Worm (Caenorhabditis elegans) whole organism, L2 larva: ENCODE results near the gene F27B3.6.

Experiments
- C34F6.9 ChIP-seq: fragments of 150-350 bp; optimal IDR thresholded peaks from 2 replicates; lab custom pipeline; 2014; ENCODE audit warnings: missing biosample characterization, missing genetic modification characterization
- F13H6.1 ChIP-seq: sonication (generic microtip); optimal IDR thresholded peaks from 2 replicates; lab custom pipeline; 2016; ENCODE audit warnings: missing genetic modification characterization, missing compliant biosample characterization
- Y55F3AM.14 ChIP-seq: fragments of 200-800 bp; sonication (Bioruptor generic); optimal IDR thresholded peaks from 2 replicates; lab custom pipeline; 2018; ENCODE audit warnings: mild to moderate bottlenecking, missing genetic modification characterization, missing compliant biosample characterization
- ZK546.5 ChIP-seq: sonication (generic microtip); optimal IDR thresholded peaks from 2 replicates; lab custom pipeline; 2017; ENCODE audit warnings: missing biosample characterization, missing genetic modification characterization
- alr-1 ChIP-seq: fragments of 150-350 bp; optimal IDR thresholded peaks from 2 replicates; lab custom pipeline; 2014; ENCODE audit warnings: missing biosample characterization, missing genetic modification characterization
- aly-2 ChIP-seq: fragments of 150-350 bp; optimal IDR thresholded peaks from 2 replicates; lab custom pipeline; 2014; ENCODE audit warnings: missing biosample characterization, missing genetic modification characterization
- ama-1 ChIP-seq: fragments of 150-350 bp; optimal IDR thresholded peaks from 2 replicates; lab custom pipeline; 2018; ENCODE audit warnings: inconsistent platforms
- blmp-1 ChIP-seq: sonication (generic microtip); optimal IDR thresholded peaks from 2 replicates; lab custom pipeline; 2017; ENCODE audit warnings: missing genetic modification characterization, mild to moderate bottlenecking, missing compliant biosample characterization, antibody characterized with exemption, moderate library complexity; ENCODE audit not compliant: insufficient read depth
- ceh-16 ChIP-seq: fragments of 150-350 bp; optimal IDR thresholded peaks from 2 replicates; lab custom pipeline; 2014; ENCODE audit warnings: missing biosample characterization, missing genetic modification characterization
- ceh-82 ChIP-seq: fragments of 150-350 bp; optimal IDR thresholded peaks from 2 replicates; lab custom pipeline; 2014; ENCODE audit warnings: missing biosample characterization, missing genetic modification characterization
- dmd-4 ChIP-seq: sonication (generic microtip); optimal IDR thresholded peaks from 2 replicates; lab custom pipeline; 2017; ENCODE audit warnings: missing biosample characterization, missing genetic modification characterization
- egl-27 ChIP-seq: sonication (generic microtip); optimal IDR thresholded peaks from 3 replicates; lab custom pipeline; 2017; ENCODE audit warnings: missing biosample characterization, missing genetic modification reagents, missing genetic modification characterization
- elt-1 ChIP-seq: fragments of 150-350 bp; optimal IDR thresholded peaks from 2 replicates; lab custom pipeline; 2014; ENCODE audit warnings: missing biosample characterization, missing genetic modification characterization
- elt-3 ChIP-seq: sonication (generic microtip); optimal IDR thresholded peaks from 2 replicates; lab custom pipeline; 2017; ENCODE audit warnings: missing biosample characterization, missing genetic modification characterization
- fos-1 ChIP-seq: fragments of 150-350 bp; optimal IDR thresholded peaks from 2 replicates; lab custom pipeline; 2014; ENCODE audit warnings: missing biosample characterization, missing genetic modification characterization
- gmeb-1 ChIP-seq: fragments of 150-350 bp; optimal IDR thresholded peaks from 2 replicates; lab custom pipeline; 2014; ENCODE audit warnings: missing biosample characterization, missing genetic modification characterization
- lin-11 ChIP-seq: fragments of 150-350 bp; sonication (generic microtip); optimal IDR thresholded peaks from 2 replicates; lab custom pipeline; 2014; ENCODE audit warnings: missing biosample characterization, missing genetic modification characterization, inconsistent platforms, mixed read lengths
- lin-13 ChIP-seq: fragments of 150-350 bp; optimal IDR thresholded peaks from 2 replicates; lab custom pipeline; 2014; ENCODE audit warnings: missing biosample characterization, missing genetic modification reagents, missing genetic modification characterization
- lin-39 ChIP-seq: fragments of 150-350 bp; optimal IDR thresholded peaks from 2 replicates; lab custom pipeline; 2014; ENCODE audit warnings: missing biosample characterization, missing genetic modification reagents, missing genetic modification characterization
- lsy-2 ChIP-seq, 2 experiments: fragments of 150-350 bp in 1 of 2; sonication (generic microtip) in 1 of 2; optimal IDR thresholded peaks; 2 replicates each; lab custom pipeline; 2014 to 2017; ENCODE audit warnings: missing biosample characterization in 2 of 2, missing genetic modification characterization in 2 of 2
- mab-5 ChIP-seq: fragments of 150-350 bp; optimal IDR thresholded peaks from 2 replicates; lab custom pipeline; 2014; ENCODE audit warnings: missing biosample characterization, missing genetic modification characterization
- mbf-1 ChIP-seq: sonication (generic microtip); optimal IDR thresholded peaks from 2 replicates; lab custom pipeline; 2017; ENCODE audit warnings: missing biosample characterization, missing genetic modification characterization
- mdl-1 ChIP-seq, 2 experiments: fragments of 150-350 bp in 1 of 2; sonication (generic microtip) in 1 of 2; optimal IDR thresholded peaks; 2 replicates each; lab custom pipeline; 2017; ENCODE audit warnings: missing biosample characterization in 2 of 2, missing genetic modification characterization in 2 of 2
- nhr-10 ChIP-seq: sonication (generic microtip); optimal IDR thresholded peaks from 2 replicates; lab custom pipeline; 2017; ENCODE audit warnings: missing biosample characterization, missing genetic modification characterization
- nhr-11 ChIP-seq: fragments of 150-350 bp; optimal IDR thresholded peaks from 2 replicates; lab custom pipeline; 2014; ENCODE audit warnings: missing biosample characterization, missing genetic modification characterization
- nhr-12 ChIP-seq: fragments of 150-350 bp; optimal IDR thresholded peaks from 2 replicates; lab custom pipeline; 2014; ENCODE audit warnings: missing biosample characterization, missing genetic modification characterization
- nhr-129 ChIP-seq: fragments of 150-350 bp; optimal IDR thresholded peaks from 2 replicates; lab custom pipeline; 2014; ENCODE audit warnings: missing biosample characterization, missing genetic modification characterization
- nhr-21 ChIP-seq: fragments of 150-350 bp; optimal IDR thresholded peaks from 2 replicates; lab custom pipeline; 2014; ENCODE audit warnings: missing biosample characterization, missing genetic modification characterization
- nhr-23 ChIP-seq: fragments of 150-350 bp; optimal IDR thresholded peaks from 2 replicates; lab custom pipeline; 2014; ENCODE audit warnings: missing biosample characterization, missing genetic modification reagents, missing genetic modification characterization
- nhr-237 ChIP-seq: fragments of 150-350 bp; optimal IDR thresholded peaks from 2 replicates; lab custom pipeline; 2014; ENCODE audit warnings: missing biosample characterization, missing genetic modification characterization
- nhr-25 ChIP-seq: fragments of 150-350 bp; sonication (generic microtip); optimal IDR thresholded peaks from 3 replicates; lab custom pipeline; 2014; ENCODE audit warnings: missing biosample characterization, missing genetic modification characterization
- nhr-77 ChIP-seq: fragments of 150-350 bp; optimal IDR thresholded peaks from 2 replicates; lab custom pipeline; 2014; ENCODE audit warnings: missing biosample characterization, missing genetic modification characterization
- peb-1 ChIP-seq: fragments of 150-350 bp; optimal IDR thresholded peaks from 2 replicates; lab custom pipeline; 2014; ENCODE audit warnings: missing biosample characterization, missing genetic modification characterization
- sem-4 ChIP-seq: fragments of 150-350 bp; optimal IDR thresholded peaks from 2 replicates; lab custom pipeline; 2014; ENCODE audit warnings: missing biosample characterization, missing genetic modification reagents, missing genetic modification characterization
- skn-1 ChIP-seq: sonication (generic microtip); optimal IDR thresholded peaks from 2 replicates; lab custom pipeline; 2017; ENCODE audit warnings: missing biosample characterization, missing genetic modification characterization
- sma-3 ChIP-seq: sonication (generic microtip); optimal IDR thresholded peaks from 2 replicates; lab custom pipeline; 2016; ENCODE audit warnings: missing genetic modification reagents, missing genetic modification characterization, missing compliant biosample characterization
- sma-9 ChIP-seq, 2 experiments: fragments of 150-350 bp in 1 of 2; sonication (generic microtip) in 1 of 2; optimal IDR thresholded peaks; 2 replicates each; lab custom pipeline; 2014 to 2016; ENCODE audit warnings: missing genetic modification characterization in 2 of 2, mild to moderate bottlenecking in 1 of 2, missing biosample characterization in 1 of 2, missing compliant biosample characterization in 1 of 2, missing genetic modification reagents in 1 of 2, moderate library complexity in 1 of 2
- snpc-4 ChIP-seq: fragments of 150-350 bp; optimal IDR thresholded peaks from 2 replicates; lab custom pipeline; 2014; ENCODE audit warnings: missing biosample characterization, missing genetic modification characterization
- unc-39 ChIP-seq: fragments of 150-350 bp; optimal IDR thresholded peaks from 2 replicates; lab custom pipeline; 2014; ENCODE audit warnings: missing biosample characterization, missing genetic modification characterization
- unc-55 ChIP-seq: fragments of 150-350 bp; sonication (generic microtip); optimal IDR thresholded peaks from 3 replicates; lab custom pipeline; 2014; ENCODE audit warnings: missing biosample characterization, missing genetic modification reagents, missing genetic modification characterization
- unc-62 ChIP-seq: fragments of 150-350 bp; optimal IDR thresholded peaks from 2 replicates; lab custom pipeline; 2014; ENCODE audit warnings: missing biosample characterization, missing genetic modification reagents, missing genetic modification characterization
- zag-1 ChIP-seq: fragments of 150-350 bp; optimal IDR thresholded peaks from 2 replicates; lab custom pipeline; 2014; ENCODE audit warnings: missing biosample characterization, missing genetic modification characterization
- ztf-1 ChIP-seq: fragments of 200-800 bp; sonication (Bioruptor generic); conservative IDR thresholded peaks from 2 replicates; pipeline ENCODE4 v1.3.6; 2022; ENCODE audit warnings: missing genetic modification characterization, missing compliant biosample characterization
- ztf-11 ChIP-seq: sonication (generic microtip); optimal IDR thresholded peaks from 2 replicates; lab custom pipeline; 2017; ENCODE audit warnings: missing biosample characterization, missing genetic modification characterization
- ztf-4 ChIP-seq: fragments of 150-350 bp; optimal IDR thresholded peaks from 2 replicates; lab custom pipeline; 2014; ENCODE audit warnings: missing biosample characterization, missing genetic modification characterization

F27B3.6 gene

ce11 chrIII:6607646-6608045, 29.2 kb upstream of the F27B3.6 start:
- TF ChIP-seq lsy-2 (tag; optimal IDR thresholded peaks at IDR 0.05; lab: Kevin White, UChicago): no peak
- no peak for TF ChIP-seq snpc-4 (tag; lab: Kevin White, UChicago)
- TF ChIP-seq fos-1: no peak
- no peak for TF ChIP-seq mab-5 (tag; lab: Kevin White, UChicago)
- no peak for TF ChIP-seq sma-3 (GFP tag; lab: Kevin White, UChicago)
- no peak for TF ChIP-seq egl-27 (tag; lab: Kevin White, UChicago)
- no peak for TF ChIP-seq gmeb-1 (tag; lab: Kevin White, UChicago)
- TF ChIP-seq skn-1 (tag; lab: Kevin White, UChicago): no peak
- no peak for TF ChIP-seq sem-4 (tag; lab: Kevin White, UChicago)
- TF ChIP-seq ceh-16: no peak
- TF ChIP-seq nhr-11 (tag; lab: Kevin White, UChicago): no peak
- TF ChIP-seq nhr-129: no peak
- TF ChIP-seq nhr-10: no peak
- no peak for TF ChIP-seq C34F6.9 (tag; lab: Kevin White, UChicago)
- no peak for TF ChIP-seq nhr-12 (tag; lab: Kevin White, UChicago)
- TF ChIP-seq mdl-1 (tag; optimal IDR thresholded peaks at IDR 0.05; lab: Kevin White, UChicago): no peak
- TF ChIP-seq zag-1 (tag; lab: Kevin White, UChicago): no peak
- no peak for TF ChIP-seq aly-2
- TF ChIP-seq ZK546.5: no peak

- TF ChIP-seq mbf-1 (tag; lab: Kevin White, UChicago) (no peak), C34F6.9 (tag; lab: Kevin White, UChicago) (no peak)
Observed at ce11 chrIII:6607067-6607466, 28.7 kb upstream of the F27B3.6 start.

- TF ChIP-seq Y55F3AM.14 (GFP tag; lab: Kevin White, UChicago) (no peak), fos-1 (no peak), nhr-23 (no peak), lin-11 (tag; lab: Kevin White, UChicago) (no peak), ceh-82 (tag; lab: Kevin White, UChicago) (no peak), lin-39 (tag; lab: Kevin White, UChicago) (no peak)
Observed at ce11 chrIII:6606641-6607040, 28.2 kb upstream of the F27B3.6 start.

ce11 chrIII:6606022-6606467, 27.6 kb upstream of the F27B3.6 start:
- TF ChIP-seq mbf-1 (tag; lab: Kevin White, UChicago) (no peak), nhr-237 (tag; lab: Kevin White, UChicago) (no peak), snpc-4 (tag; lab: Kevin White, UChicago) (peak; percentile 77), skn-1 (tag; lab: Kevin White, UChicago) (no peak), aly-2 (no peak), mab-5 (tag; lab: Kevin White, UChicago) (peak; percentile 63), unc-55 (GFP tag; lab: Kevin White, UChicago) (peak; percentile 86), nhr-11 (tag; lab: Kevin White, UChicago) (no peak), dmd-4 (tag; lab: Kevin White, UChicago) (no peak), unc-39 (tag; lab: Kevin White, UChicago) (no peak), sma-3 (GFP tag; lab: Kevin White, UChicago) (peak; percentile 78), sem-4 (tag; lab: Kevin White, UChicago) (peak; percentile 58), nhr-129 (peak; percentile 88), lin-11 (tag; lab: Kevin White, UChicago) (peak; percentile 4), elt-3 (tag; lab: Kevin White, UChicago) (no peak), nhr-10 (no peak), ztf-11 (tag; lab: Kevin White, UChicago) (no peak), ztf-1 (GFP tag; lab: Robert Waterston, UW) (no peak), nhr-21 (tag; lab: Kevin White, UChicago) (peak; percentile 58), unc-62 (GFP tag; lab: Kevin White, UChicago) (no peak), egl-27 (tag; lab: Kevin White, UChicago) (peak; percentile 8), nhr-12 (tag; lab: Kevin White, UChicago) (no peak), F13H6.1 (tag; lab: Kevin White, UChicago) (peak; percentile 73), ceh-16 (no peak), blmp-1 (peak; percentile 54), alr-1 (no peak), nhr-77 (tag; lab: Kevin White, UChicago) (no peak), lin-39 (tag; lab: Kevin White, UChicago) (no peak), sma-9 (GFP tag; optimal IDR thresholded peaks at IDR 0.05; lab: Kevin White, UChicago) (peak; percentile 86), sma-9 (tag; optimal IDR thresholded peaks at IDR 0.05; lab: Kevin White, UChicago) (no peak), lin-13 (GFP tag; lab: Kevin White, UChicago) (peak; percentile 82), nhr-25 (tag; lab: Kevin White, UChicago) (peak; percentile 52), mdl-1 (tag; optimal IDR thresholded peaks at IDR 0.05; lab: Kevin White, UChicago) (peak; percentile 78 to 85), nhr-23 (no peak), zag-1 (tag; lab: Kevin White, UChicago) (peak; percentile 75), elt-1 (no peak), C34F6.9 (tag; lab: Kevin White, UChicago) (peak; percentile 86), fos-1 (peak; percentile 63), ztf-4 (tag; lab: Kevin White, UChicago) (peak; percentile 92), peb-1 (tag; lab: Kevin White, UChicago) (no peak), ama-1 (lab: Kevin White, UChicago) (peak; percentile 73), lsy-2 (tag; optimal IDR thresholded peaks at IDR 0.05; lab: Kevin White, UChicago) (peak; percentile 52 to 86)
